In the genomic region with DNA sequence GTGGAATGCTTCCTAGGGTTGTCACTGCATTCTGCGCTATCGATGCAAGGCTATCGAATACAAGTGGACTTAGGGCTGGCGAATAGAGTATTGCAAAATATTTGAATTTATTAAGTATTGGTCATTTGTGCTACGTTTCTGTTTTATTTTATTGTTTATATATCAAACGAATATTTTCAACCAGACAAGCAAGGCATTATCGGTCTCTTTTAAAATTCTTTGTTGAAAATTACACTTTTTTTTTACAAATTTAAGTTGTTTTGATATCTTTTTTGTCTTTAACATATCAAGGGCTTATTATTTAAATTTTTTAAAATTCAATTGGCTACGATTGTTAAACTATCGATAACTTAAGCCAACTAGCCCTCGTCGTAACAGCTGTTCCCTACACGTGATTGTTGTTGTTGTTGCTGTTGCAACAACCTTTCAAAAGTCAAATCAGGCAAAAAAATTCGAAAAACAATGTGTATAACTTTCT, we compare ENCODE assay signal across 1 fruit fly cellular context.
TF ChIP-seq lines count a peak whose summit lies in the region.

Ype (minus strand) TSS at position 45 of the 478 bp plus-strand sequence.
CG1662 (plus strand) TSS at position 191 of the 478 bp plus-strand sequence.

TF ChIP-seq in whole organism, embryonic, 481 proteins besides CTCF, POLR2A, EP300 and RAD21 (continued from another document and continues in another):
- TF ChIP-seq CG33213 (GFP tag; optimal IDR thresholded peaks at IDR 0.05; lab: Kevin White, UChicago) (peak; percentile 24), trh (GFP tag; optimal IDR thresholded peaks at IDR 0.05; lab: Kevin White, UChicago) (peak; percentile 4), nau (GFP tag; optimal IDR thresholded peaks at IDR 0.05; lab: Kevin White, UChicago) (peak; percentile 42), CG34422 (GFP tag; IDR thresholded peaks at IDR 0.05; lab: Robert Waterston, UW) (peak; percentile 61; the same call in 2 of the 3 replicates), twi (tag; optimal IDR thresholded peaks at IDR 0.05; lab: Kevin White, UChicago) (peak; percentile 61), B-H2 (GFP tag; optimal IDR thresholded peaks at IDR 0.05; lab: Kevin White, UChicago) (peak; percentile 81), Xrp1 (GFP tag; IDR thresholded peaks at IDR 0.05; lab: Robert Waterston, UW) (peak; percentile 65), gem (tag; optimal IDR thresholded peaks at IDR 0.05; lab: Kevin White, UChicago) (peak; percentile 84), Hey (tag; optimal IDR thresholded peaks at IDR 0.05; lab: Kevin White, UChicago) (no peak), CG5245 (GFP tag; optimal IDR thresholded peaks at IDR 0.05; lab: Kevin White, UChicago) (peak; percentile 47), bigmax (GFP tag; optimal IDR thresholded peaks at IDR 0.05; lab: Kevin White, UChicago) (no peak), phol (tag; optimal IDR thresholded peaks at IDR 0.05; lab: Kevin White, UChicago) (peak; percentile 85), CG14441 (GFP tag; IDR thresholded peaks at IDR 0.05; lab: Robert Waterston, UW) (peak; percentile 60), sug (tag; optimal IDR thresholded peaks at IDR 0.05; lab: Kevin White, UChicago) (peak; percentile 75), H2.0 (GFP tag; IDR thresholded peaks at IDR 0.05; lab: Robert Waterston, UW) (peak; percentile 46), Myb (GFP tag; optimal IDR thresholded peaks at IDR 0.05; lab: Kevin White, UChicago) (peak; percentile 48), CG5180 (GFP tag; optimal IDR thresholded peaks at IDR 0.05; lab: Kevin White, UChicago) (peak; percentile 38), grau (tag; optimal IDR thresholded peaks at IDR 0.05; lab: Kevin White, UChicago) (peak; percentile 77), Taf1 (GFP tag; IDR thresholded peaks at IDR 0.05; lab: Robert Waterston, UW) (peak; percentile 8; the same call in 1 of the 2 replicates), CG13287 (GFP tag; IDR thresholded peaks at IDR 0.05; lab: Robert Waterston, UW; ENCODE audit: partially characterized antibody) (peak; percentile 75), Nf-YA (GFP tag; IDR thresholded peaks at IDR 0.05; lab: Robert Waterston, UW) (no peak), tx (GFP tag; optimal IDR thresholded peaks at IDR 0.05; lab: Kevin White, UChicago) (peak; percentile 58), CG2120 (GFP tag; optimal IDR thresholded peaks at IDR 0.05; lab: Kevin White, UChicago) (peak; percentile 86), disco-r (GFP tag; optimal IDR thresholded peaks at IDR 0.05; lab: Kevin White, UChicago) (no peak), unc-4 (GFP tag; IDR thresholded peaks at IDR 0.05; lab: Robert Waterston, UW; ENCODE audit: partially characterized antibody) (peak; percentile 77), p53 (GFP tag; optimal IDR thresholded peaks at IDR 0.05; lab: Kevin White, UChicago) (no peak), CG10654 (GFP tag; optimal IDR thresholded peaks at IDR 0.05; lab: Kevin White, UChicago) (peak; percentile 69), Hr78 (GFP tag; optimal IDR thresholded peaks at IDR 0.05; lab: Kevin White, UChicago) (no peak), CG16813 (GFP tag; IDR thresholded peaks at IDR 0.05; lab: Robert Waterston, UW; ENCODE audit: partially characterized antibody) (peak; percentile 69), CG12744 (GFP tag; optimal IDR thresholded peaks at IDR 0.05; lab: Kevin White, UChicago) (peak; percentile 9), gro (GFP tag; optimal IDR thresholded peaks at IDR 0.05; lab: Kevin White, UChicago) (no peak), CG17385 (GFP tag; optimal IDR thresholded peaks at IDR 0.05; lab: Kevin White, UChicago) (peak; percentile 60), eve (GFP tag; optimal IDR thresholded peaks at IDR 0.05; lab: Kevin White, UChicago) (peak in 1 of 2 experiments; percentile 79), Dek (tag; optimal IDR thresholded peaks at IDR 0.05; lab: Kevin White, UChicago) (peak; percentile 72), CG17802 (tag; optimal IDR thresholded peaks at IDR 0.05; lab: Kevin White, UChicago) (peak; percentile 29), CG3163 (GFP tag; optimal IDR thresholded peaks at IDR 0.05; lab: Kevin White, UChicago) (peak; percentile 35), Max (GFP tag; optimal IDR thresholded peaks at IDR 0.05; lab: Kevin White, UChicago) (peak; percentile 84), chn (GFP tag; optimal IDR thresholded peaks at IDR 0.05; lab: Kevin White, UChicago) (peak; percentile 76), CG9932 (GFP tag; IDR thresholded peaks at IDR 0.05; lab: Robert Waterston, UW) (peak; percentile 83), en (GFP tag; optimal IDR thresholded peaks at IDR 0.05; lab: Kevin White, UChicago) (peak; percentile 8), schlank (tag; optimal IDR thresholded peaks at IDR 0.05; lab: Kevin White, UChicago) (no peak), NC2β (GFP tag; optimal IDR thresholded peaks at IDR 0.05; lab: Kevin White, UChicago) (peak; percentile 42), NK7.1 (GFP tag; optimal IDR thresholded peaks at IDR 0.05; lab: Kevin White, UChicago) (no peak), CG30020 (tag; optimal IDR thresholded peaks at IDR 0.05; lab: Kevin White, UChicago) (peak; percentile 65), org-1 (GFP tag; optimal IDR thresholded peaks at IDR 0.05; lab: Kevin White, UChicago) (peak; percentile 23), CG3726 (GFP tag; IDR thresholded peaks at IDR 0.05; lab: Robert Waterston, UW) (no peak), CG3995 (GFP tag; optimal IDR thresholded peaks at IDR 0.05; lab: Kevin White, UChicago) (peak; percentile 60), CG8478 (optimal IDR thresholded peaks at IDR 0.05; lab: Kevin White, UChicago) (no peak), CG7556 (GFP tag; optimal IDR thresholded peaks at IDR 0.05; lab: Kevin White, UChicago) (peak; percentile 73), Dad (GFP tag; optimal IDR thresholded peaks at IDR 0.05; lab: Kevin White, UChicago) (peak; percentile 59), Jarid2 (GFP tag; optimal IDR thresholded peaks at IDR 0.05; lab: Kevin White, UChicago) (no peak), ftz-f1 (GFP tag; optimal IDR thresholded peaks at IDR 0.05; lab: Kevin White, UChicago) (peak; percentile 11), CG11504 (tag; optimal IDR thresholded peaks at IDR 0.05; lab: Kevin White, UChicago) (peak; percentile 78), CG14860 (GFP tag; IDR thresholded peaks at IDR 0.05; lab: Robert Waterston, UW; ENCODE audit: partially characterized antibody) (peak; percentile 66; the same call in 2 of the 3 replicates), az2 (GFP tag; optimal IDR thresholded peaks at IDR 0.05; lab: Kevin White, UChicago) (peak; percentile 78), exex (tag; optimal IDR thresholded peaks at IDR 0.05; lab: Kevin White, UChicago) (peak; percentile 27), CG31365 (tag; optimal IDR thresholded peaks at IDR 0.05; lab: Kevin White, UChicago) (no peak), Dip2 (GFP tag; IDR thresholded peaks at IDR 0.05; lab: Robert Waterston, UW) (no peak), TFAM (GFP tag; optimal IDR thresholded peaks at IDR 0.05; lab: Kevin White, UChicago) (no peak), CG1647 (GFP tag; optimal IDR thresholded peaks at IDR 0.05; lab: Kevin White, UChicago) (peak; percentile 46), CG11085 (GFP tag; IDR thresholded peaks at IDR 0.05; lab: Robert Waterston, UW) (peak; percentile 65), CG14965 (GFP tag; optimal IDR thresholded peaks at IDR 0.05; lab: Kevin White, UChicago; ENCODE audit: borderline replicate concordance) (no peak), Sin3A (optimal IDR thresholded peaks at IDR 0.05; lab: Kevin White, UChicago) (peak; percentile 76), Aef1 (GFP tag; IDR thresholded peaks at IDR 0.05; lab: Robert Waterston, UW) (peak; percentile 69), D19B (GFP tag; optimal IDR thresholded peaks at IDR 0.05; lab: Kevin White, UChicago) (peak; percentile 9), gt (GFP tag; IDR thresholded peaks at IDR 0.05; lab: Robert Waterston, UW) (no peak), Hr51 (GFP tag; optimal IDR thresholded peaks at IDR 0.05; lab: Kevin White, UChicago) (peak; percentile 59 to 73), Tbp (GFP tag; optimal IDR thresholded peaks at IDR 0.05; lab: Kevin White, UChicago) (no peak), Sox102F (GFP tag; optimal IDR thresholded peaks at IDR 0.05; lab: Kevin White, UChicago) (peak; percentile 67), mirr (GFP tag; optimal IDR thresholded peaks at IDR 0.05; lab: Kevin White, UChicago) (peak; percentile 41), CG10321 (GFP tag; IDR thresholded peaks at IDR 0.05; lab: Robert Waterston, UW) (no peak), peb (GFP tag; IDR thresholded peaks at IDR 0.05; lab: Robert Waterston, UW) (no peak), br (optimal IDR thresholded peaks at IDR 0.05; lab: Kevin White, UChicago) (no peak), CG8765 (GFP tag; IDR thresholded peaks at IDR 0.05; lab: Robert Waterston, UW) (no peak), ranshi (GFP tag; IDR thresholded peaks at IDR 0.05; lab: Robert Waterston, UW) (peak; percentile 45; the same call in 1 of the 2 replicates), CG9609 (GFP tag; optimal IDR thresholded peaks at IDR 0.05; lab: Kevin White, UChicago) (peak; percentile 56), corto (GFP tag; optimal IDR thresholded peaks at IDR 0.05; lab: Kevin White, UChicago) (peak; percentile 11), H15 (GFP tag; IDR thresholded peaks at IDR 0.05; lab: Robert Waterston, UW) (peak; percentile 47; the same call in 1 of the 3 replicates), HmgD (GFP tag; optimal IDR thresholded peaks at IDR 0.05; lab: Kevin White, UChicago) (no peak), zen (tag; optimal IDR thresholded peaks at IDR 0.05; lab: Kevin White, UChicago) (peak; percentile 76), CG4730 (GFP tag; IDR thresholded peaks at IDR 0.05; lab: Robert Waterston, UW) (peak; percentile 52), ap (GFP tag; IDR thresholded peaks at IDR 0.05; lab: Robert Waterston, UW) (peak; percentile 33; the same call in 1 of the 2 replicates), fd96Cb (tag; optimal IDR thresholded peaks at IDR 0.05; lab: Kevin White, UChicago) (peak; percentile 56), insv (GFP tag; optimal IDR thresholded peaks at IDR 0.05; lab: Kevin White, UChicago) (peak in 1 of 2 experiments; percentile 51), CG1792 (GFP tag; optimal IDR thresholded peaks at IDR 0.05; lab: Kevin White, UChicago) (peak; percentile 36), CG32767 (GFP tag; IDR thresholded peaks at IDR 0.05; lab: Robert Waterston, UW) (no peak), CG6254 (GFP tag; optimal IDR thresholded peaks at IDR 0.05; lab: Kevin White, UChicago) (no peak), jigr1 (GFP tag; IDR thresholded peaks at IDR 0.05; lab: Robert Waterston, UW) (peak; percentile 50; the same call in 1 of the 3 replicates), so (GFP tag; IDR thresholded peaks at IDR 0.05; lab: Robert Waterston, UW) (no peak), pb (GFP tag; optimal IDR thresholded peaks at IDR 0.05; lab: Kevin White, UChicago) (peak; percentile 42), CG7357 (GFP tag; IDR thresholded peaks at IDR 0.05; lab: Robert Waterston, UW) (0 out of 3 replicates have a peak, but pooled peaks have one; percentile 27), Opbp (GFP tag; IDR thresholded peaks at IDR 0.05; lab: Robert Waterston, UW; ENCODE audit: partially characterized antibody) (peak; percentile 59; the same call in 2 of the 3 replicates), C15 (GFP tag; IDR thresholded peaks at IDR 0.05; lab: Robert Waterston, UW) (0 out of 3 replicates have a peak, but pooled peaks have one; percentile 39), row (GFP tag; IDR thresholded peaks at IDR 0.05; lab: Robert Waterston, UW) (peak; percentile 88), toy (GFP tag; IDR thresholded peaks at IDR 0.05; lab: Robert Waterston, UW) (no peak), klu (GFP tag; IDR thresholded peaks at IDR 0.05; lab: Robert Waterston, UW) (peak; percentile 52; the same call in 1 of the 2 replicates), bowl (GFP tag; IDR thresholded peaks at IDR 0.05; lab: Robert Waterston, UW) (no peak), pita (GFP tag; optimal IDR thresholded peaks at IDR 0.05; lab: Kevin White, UChicago) (no peak), CG4404 (GFP tag; IDR thresholded peaks at IDR 0.05; lab: Robert Waterston, UW) (peak; percentile 74), dmrt99B (tag; optimal IDR thresholded peaks at IDR 0.05; lab: Kevin White, UChicago) (peak; percentile 67), Side (GFP tag; optimal IDR thresholded peaks at IDR 0.05; lab: Kevin White, UChicago) (peak; percentile 27), CG10543 (GFP tag; optimal IDR thresholded peaks at IDR 0.05; lab: Kevin White, UChicago) (peak; percentile 84), CG17328 (GFP tag; IDR thresholded peaks at IDR 0.05; lab: Robert Waterston, UW) (peak; percentile 68), CG2875 (GFP tag; optimal IDR thresholded peaks at IDR 0.05; lab: Kevin White, UChicago) (peak; percentile 25), gfzf (GFP tag; optimal IDR thresholded peaks at IDR 0.05; lab: Kevin White, UChicago) (no peak), Sry-δ (GFP tag; optimal IDR thresholded peaks at IDR 0.05; lab: Kevin White, UChicago) (peak; percentile 71), CG12659 (GFP tag; optimal IDR thresholded peaks at IDR 0.05; lab: Kevin White, UChicago) (peak; percentile 84), CG9215 (GFP tag; IDR thresholded peaks at IDR 0.05; lab: Robert Waterston, UW) (peak; percentile 66), Atf6 (GFP tag; IDR thresholded peaks at IDR 0.05; lab: Robert Waterston, UW) (peak; percentile 75; the same call in 1 of the 2 replicates), Camta (GFP tag; optimal IDR thresholded peaks at IDR 0.05; lab: Kevin White, UChicago) (peak; percentile 57), CG11695 (GFP tag; IDR thresholded peaks at IDR 0.05; lab: Robert Waterston, UW) (0 out of 3 replicates have a peak, but pooled peaks have one; percentile 26), kah (GFP tag; optimal IDR thresholded peaks at IDR 0.05; lab: Kevin White, UChicago) (no peak), CG15479 (GFP tag; optimal IDR thresholded peaks at IDR 0.05; lab: Kevin White, UChicago) (peak; percentile 69), bab2 (GFP tag; optimal IDR thresholded peaks at IDR 0.05; lab: Kevin White, UChicago) (peak; percentile 67), Ptx1 (GFP tag; IDR thresholded peaks at IDR 0.05; lab: Robert Waterston, UW) (peak; percentile 78), fd3F (GFP tag; optimal IDR thresholded peaks at IDR 0.05; lab: Kevin White, UChicago) (peak; percentile 65), B-H1 (GFP tag; IDR thresholded peaks at IDR 0.05; lab: Robert Waterston, UW) (no peak; the same call in 2 of the 3 replicates), otp (GFP tag; IDR thresholded peaks at IDR 0.05; lab: Robert Waterston, UW) (peak; percentile 42; the same call in 1 of the 3 replicates), CG14014 (GFP tag; IDR thresholded peaks at IDR 0.05; lab: Robert Waterston, UW) (peak; percentile 44; the same call in 1 of the 2 replicates), al (GFP tag; IDR thresholded peaks at IDR 0.05; lab: Robert Waterston, UW) (peak; percentile 55), pros (GFP tag; optimal IDR thresholded peaks at IDR 0.05; lab: Kevin White, UChicago) (no peak), CG2712 (tag; optimal IDR thresholded peaks at IDR 0.05; lab: Kevin White, UChicago) (peak; percentile 78), CG17361 (GFP tag; IDR thresholded peaks at IDR 0.05; lab: Robert Waterston, UW) (peak; percentile 88)
